Worm (Caenorhabditis elegans) whole organism, L2 larva: ENCODE data around the gene D1025.10.

Experiments
- C34F6.9 ChIP-seq: fragments of 150-350 bp; optimal IDR thresholded peaks from 2 replicates; lab custom pipeline; 2014; ENCODE audit warnings: missing biosample characterization, missing genetic modification characterization
- F13H6.1 ChIP-seq: sonication (generic microtip); optimal IDR thresholded peaks from 2 replicates; lab custom pipeline; 2016; ENCODE audit warnings: missing genetic modification characterization, missing compliant biosample characterization
- Y55F3AM.14 ChIP-seq: fragments of 200-800 bp; sonication (Bioruptor generic); optimal IDR thresholded peaks from 2 replicates; lab custom pipeline; 2018; ENCODE audit warnings: mild to moderate bottlenecking, missing genetic modification characterization, missing compliant biosample characterization
- ama-1 ChIP-seq: fragments of 150-350 bp; optimal IDR thresholded peaks from 2 replicates; lab custom pipeline; 2018; ENCODE audit warnings: inconsistent platforms
- blmp-1 ChIP-seq: sonication (generic microtip); optimal IDR thresholded peaks from 2 replicates; lab custom pipeline; 2017; ENCODE audit warnings: missing genetic modification characterization, mild to moderate bottlenecking, missing compliant biosample characterization, antibody characterized with exemption, moderate library complexity; ENCODE audit not compliant: insufficient read depth
- ceh-16 ChIP-seq: fragments of 150-350 bp; optimal IDR thresholded peaks from 2 replicates; lab custom pipeline; 2014; ENCODE audit warnings: missing biosample characterization, missing genetic modification characterization
- ceh-82 ChIP-seq: fragments of 150-350 bp; optimal IDR thresholded peaks from 2 replicates; lab custom pipeline; 2014; ENCODE audit warnings: missing biosample characterization, missing genetic modification characterization
- crh-2 ChIP-seq: sonication (generic microtip); optimal IDR thresholded peaks from 2 replicates; lab custom pipeline; 2017; ENCODE audit warnings: missing biosample characterization, missing genetic modification characterization
- dmd-4 ChIP-seq: sonication (generic microtip); optimal IDR thresholded peaks from 2 replicates; lab custom pipeline; 2017; ENCODE audit warnings: missing biosample characterization, missing genetic modification characterization
- egl-27 ChIP-seq: sonication (generic microtip); optimal IDR thresholded peaks from 3 replicates; lab custom pipeline; 2017; ENCODE audit warnings: missing biosample characterization, missing genetic modification reagents, missing genetic modification characterization
- elt-1 ChIP-seq: fragments of 150-350 bp; optimal IDR thresholded peaks from 2 replicates; lab custom pipeline; 2014; ENCODE audit warnings: missing biosample characterization, missing genetic modification characterization
- elt-3 ChIP-seq: sonication (generic microtip); optimal IDR thresholded peaks from 2 replicates; lab custom pipeline; 2017; ENCODE audit warnings: missing biosample characterization, missing genetic modification characterization
- gmeb-1 ChIP-seq: fragments of 150-350 bp; optimal IDR thresholded peaks from 2 replicates; lab custom pipeline; 2014; ENCODE audit warnings: missing biosample characterization, missing genetic modification characterization
- lin-11 ChIP-seq: fragments of 150-350 bp; sonication (generic microtip); optimal IDR thresholded peaks from 2 replicates; lab custom pipeline; 2014; ENCODE audit warnings: missing biosample characterization, missing genetic modification characterization, inconsistent platforms, mixed read lengths
- lin-13 ChIP-seq: fragments of 150-350 bp; optimal IDR thresholded peaks from 2 replicates; lab custom pipeline; 2014; ENCODE audit warnings: missing biosample characterization, missing genetic modification reagents, missing genetic modification characterization
- lin-39 ChIP-seq: fragments of 150-350 bp; optimal IDR thresholded peaks from 2 replicates; lab custom pipeline; 2014; ENCODE audit warnings: missing biosample characterization, missing genetic modification reagents, missing genetic modification characterization
- lsy-2 ChIP-seq, 2 experiments: fragments of 150-350 bp in 1 of 2; sonication (generic microtip) in 1 of 2; optimal IDR thresholded peaks; 2 replicates each; lab custom pipeline; 2014 to 2017; ENCODE audit warnings: missing biosample characterization in 2 of 2, missing genetic modification characterization in 2 of 2
- mbf-1 ChIP-seq: sonication (generic microtip); optimal IDR thresholded peaks from 2 replicates; lab custom pipeline; 2017; ENCODE audit warnings: missing biosample characterization, missing genetic modification characterization
- nhr-10 ChIP-seq: sonication (generic microtip); optimal IDR thresholded peaks from 2 replicates; lab custom pipeline; 2017; ENCODE audit warnings: missing biosample characterization, missing genetic modification characterization
- nhr-12 ChIP-seq: fragments of 150-350 bp; optimal IDR thresholded peaks from 2 replicates; lab custom pipeline; 2014; ENCODE audit warnings: missing biosample characterization, missing genetic modification characterization
- nhr-129 ChIP-seq: fragments of 150-350 bp; optimal IDR thresholded peaks from 2 replicates; lab custom pipeline; 2014; ENCODE audit warnings: missing biosample characterization, missing genetic modification characterization
- nhr-21 ChIP-seq: fragments of 150-350 bp; optimal IDR thresholded peaks from 2 replicates; lab custom pipeline; 2014; ENCODE audit warnings: missing biosample characterization, missing genetic modification characterization
- nhr-23 ChIP-seq: fragments of 150-350 bp; optimal IDR thresholded peaks from 2 replicates; lab custom pipeline; 2014; ENCODE audit warnings: missing biosample characterization, missing genetic modification reagents, missing genetic modification characterization
- nhr-237 ChIP-seq: fragments of 150-350 bp; optimal IDR thresholded peaks from 2 replicates; lab custom pipeline; 2014; ENCODE audit warnings: missing biosample characterization, missing genetic modification characterization
- nhr-25 ChIP-seq: fragments of 150-350 bp; sonication (generic microtip); optimal IDR thresholded peaks from 3 replicates; lab custom pipeline; 2014; ENCODE audit warnings: missing biosample characterization, missing genetic modification characterization
- nhr-77 ChIP-seq: fragments of 150-350 bp; optimal IDR thresholded peaks from 2 replicates; lab custom pipeline; 2014; ENCODE audit warnings: missing biosample characterization, missing genetic modification characterization
- peb-1 ChIP-seq: fragments of 150-350 bp; optimal IDR thresholded peaks from 2 replicates; lab custom pipeline; 2014; ENCODE audit warnings: missing biosample characterization, missing genetic modification characterization
- sem-4 ChIP-seq: fragments of 150-350 bp; optimal IDR thresholded peaks from 2 replicates; lab custom pipeline; 2014; ENCODE audit warnings: missing biosample characterization, missing genetic modification reagents, missing genetic modification characterization
- sma-9 ChIP-seq, 2 experiments: fragments of 150-350 bp in 1 of 2; sonication (generic microtip) in 1 of 2; optimal IDR thresholded peaks; 2 replicates each; lab custom pipeline; 2014 to 2016; ENCODE audit warnings: missing genetic modification characterization in 2 of 2, mild to moderate bottlenecking in 1 of 2, missing biosample characterization in 1 of 2, missing compliant biosample characterization in 1 of 2, missing genetic modification reagents in 1 of 2, moderate library complexity in 1 of 2
- snpc-4 ChIP-seq: fragments of 150-350 bp; optimal IDR thresholded peaks from 2 replicates; lab custom pipeline; 2014; ENCODE audit warnings: missing biosample characterization, missing genetic modification characterization
- unc-55 ChIP-seq: fragments of 150-350 bp; sonication (generic microtip); optimal IDR thresholded peaks from 3 replicates; lab custom pipeline; 2014; ENCODE audit warnings: missing biosample characterization, missing genetic modification reagents, missing genetic modification characterization
- ztf-1 ChIP-seq: fragments of 200-800 bp; sonication (Bioruptor generic); conservative IDR thresholded peaks from 2 replicates; pipeline ENCODE4 v1.3.6; 2022; ENCODE audit warnings: missing genetic modification characterization, missing compliant biosample characterization
- ztf-11 ChIP-seq: sonication (generic microtip); optimal IDR thresholded peaks from 2 replicates; lab custom pipeline; 2017; ENCODE audit warnings: missing biosample characterization, missing genetic modification characterization
- ztf-4 ChIP-seq: fragments of 150-350 bp; optimal IDR thresholded peaks from 2 replicates; lab custom pipeline; 2014; ENCODE audit warnings: missing biosample characterization, missing genetic modification characterization

D1025.10 gene

ce11 chrX:14516560-14516959, at the start of gene D1025.10:
Gene D1025.10 (plus strand): TSS chrX:14516860.
- TF ChIP-seq snpc-4 (tag; lab: Kevin White, UChicago) = no peak
- TF ChIP-seq peb-1 = no peak
- no peak for TF ChIP-seq nhr-23
- TF ChIP-seq gmeb-1 (tag; lab: Kevin White, UChicago) = no peak
- no peak for TF ChIP-seq sem-4
- TF ChIP-seq crh-2 = no peak
- TF ChIP-seq unc-55 (GFP tag; lab: Kevin White, UChicago) = no peak
- no peak for TF ChIP-seq Y55F3AM.14 (GFP tag; lab: Kevin White, UChicago)
- no peak for TF ChIP-seq lin-39
- TF ChIP-seq ama-1 (lab: Kevin White, UChicago) = no peak
- TF ChIP-seq dmd-4 (tag; lab: Kevin White, UChicago) = no peak
- no peak for TF ChIP-seq F13H6.1 (tag; lab: Kevin White, UChicago)
- TF ChIP-seq ztf-4 (tag; lab: Kevin White, UChicago) = no peak
- TF ChIP-seq elt-3 (tag; lab: Kevin White, UChicago) = no peak
- no peak for TF ChIP-seq sma-9 (GFP tag; optimal IDR thresholded peaks at IDR 0.05; lab: Kevin White, UChicago)
- no peak for TF ChIP-seq sma-9 (tag; optimal IDR thresholded peaks at IDR 0.05; lab: Kevin White, UChicago)
- TF ChIP-seq ztf-1 (GFP tag; lab: Robert Waterston, UW) = no peak
- TF ChIP-seq lsy-2 (tag; optimal IDR thresholded peaks at IDR 0.05; lab: Kevin White, UChicago) = no peak

ce11 chrX:14469284-14469683, 47.4 kb upstream of the D1025.10 start, which contains the start of gene M163.9:
Gene M163.9 (plus strand): TSS chrX:14469584.
- TF ChIP-seq peb-1 (no peak), nhr-21 (no peak), nhr-12 (no peak), ceh-82 (tag; lab: Kevin White, UChicago) (no peak), ceh-16 (tag; lab: Kevin White, UChicago) (no peak), nhr-129 (tag; lab: Kevin White, UChicago) (no peak), nhr-237 (tag; lab: Kevin White, UChicago) (no peak), Y55F3AM.14 (GFP tag; lab: Kevin White, UChicago) (no peak), crh-2 (no peak), nhr-10 (tag; lab: Kevin White, UChicago) (no peak), elt-1 (tag; lab: Kevin White, UChicago) (no peak), dmd-4 (tag; lab: Kevin White, UChicago) (no peak), F13H6.1 (tag; lab: Kevin White, UChicago) (no peak), elt-3 (tag; lab: Kevin White, UChicago) (no peak)

- no peak for TF ChIP-seq nhr-237 (tag; lab: Kevin White, UChicago)
- TF ChIP-seq ztf-11 = no peak
- TF ChIP-seq lin-13 (GFP tag; lab: Kevin White, UChicago) = no peak
- TF ChIP-seq C34F6.9 (tag; lab: Kevin White, UChicago) = no peak
- no peak for TF ChIP-seq mbf-1
- no peak for TF ChIP-seq nhr-21
- TF ChIP-seq sem-4 = no peak
- no peak for TF ChIP-seq dmd-4 (tag; lab: Kevin White, UChicago)
- TF ChIP-seq blmp-1 (tag; lab: Kevin White, UChicago) = no peak
- TF ChIP-seq nhr-77 (tag; lab: Kevin White, UChicago) = no peak
- TF ChIP-seq ama-1 (lab: Kevin White, UChicago) = no peak
- no peak for TF ChIP-seq gmeb-1 (tag; lab: Kevin White, UChicago)
- TF ChIP-seq nhr-12 = no peak
- no peak for TF ChIP-seq nhr-25
- no peak for TF ChIP-seq lin-11
Observed at ce11 chrX:14470687-14471086, 46.0 kb upstream of the D1025.10 start, which contains the start of gene M163.10. Gene M163.10 (plus strand): TSS chrX:14470987.

- TF ChIP-seq ama-1 (lab: Kevin White, UChicago) = no peak
- TF ChIP-seq lin-39 = no peak
- no peak for TF ChIP-seq unc-55 (GFP tag; lab: Kevin White, UChicago)
- TF ChIP-seq nhr-237 (tag; lab: Kevin White, UChicago) = no peak
- no peak for TF ChIP-seq snpc-4 (tag; lab: Kevin White, UChicago)
- no peak for TF ChIP-seq egl-27 (tag; lab: Kevin White, UChicago)
- TF ChIP-seq C34F6.9 (tag; lab: Kevin White, UChicago) = no peak
- no peak for TF ChIP-seq lin-13 (GFP tag; lab: Kevin White, UChicago)
- TF ChIP-seq elt-1 (tag; lab: Kevin White, UChicago) = no peak
Observed at ce11 chrX:14473740-14474139, 42.9 kb upstream of the D1025.10 start, which contains the start of gene M163.5. Gene M163.5 (plus strand): TSS chrX:14474040.
